Fruit fly (Drosophila melanogaster) whole organism: ENCODE data around the gene Rcd2.

Experiments used
- CG8478 ChIP-seq: fragments of >200 bp; optimal IDR thresholded peaks from 2 replicates; lab custom pipeline; 2018; ENCODE audit warnings: inconsistent platforms
- Dll ChIP-seq: fragments of >200 bp; optimal IDR thresholded peaks from 2 replicates; lab custom pipeline; 2017
- EcR ChIP-seq, 2 experiments: fragments of >200 bp; optimal IDR thresholded peaks; 2 replicates each; lab custom pipeline; 2017; ENCODE audit warnings: missing biosample characterization in 2 of 2, missing genetic modification characterization in 2 of 2, missing genetic modification reagents in 2 of 2
- pan ChIP-seq: fragments of >200 bp; optimal IDR thresholded peaks from 2 replicates; lab custom pipeline; 2017
- psq ChIP-seq: fragments of >200 bp; optimal IDR thresholded peaks from 2 replicates; lab custom pipeline; 2017
- usp ChIP-seq: fragments of >200 bp; optimal IDR thresholded peaks from 2 replicates; lab custom pipeline; 2017; ENCODE audit warnings: missing biosample characterization, missing genetic modification characterization, mixed read lengths

DNA sequence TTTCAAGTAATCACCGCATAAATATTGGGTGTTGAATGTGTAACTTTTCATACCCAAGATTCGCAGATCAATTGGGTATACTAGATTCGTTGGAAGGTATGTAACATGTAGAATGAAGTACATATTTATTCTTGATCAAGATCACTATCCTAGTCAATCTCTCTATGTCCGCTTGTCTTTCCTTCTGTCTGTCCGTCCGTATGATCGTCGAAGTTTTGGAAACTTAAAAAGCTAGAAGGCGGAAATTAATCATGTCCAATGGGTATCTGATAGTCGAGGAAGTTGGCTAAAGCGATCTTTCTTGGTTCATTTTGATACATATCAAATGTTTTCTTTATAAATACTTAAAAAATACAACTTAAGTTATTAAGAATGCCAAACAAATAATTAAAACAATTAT is 52.6 kb downstream of the Rcd2 start:
- TF ChIP-seq usp (GFP tag; lab: Kevin White, UChicago) = no peak
- TF ChIP-seq CG8478 = no peak
- TF ChIP-seq psq (lab: Kevin White, UChicago) = no peak
- TF ChIP-seq pan = peak; percentile 34
- no peak for TF ChIP-seq EcR (GFP tag; optimal IDR thresholded peaks at IDR 0.05; lab: Kevin White, UChicago)
- no peak for TF ChIP-seq Dll (lab: Kevin White, UChicago)
